Fruit fly (Drosophila melanogaster) whole organism, embryonic: ENCODE measurements around the gene Chmp1.
A peak's percentile ranks its signal among the peaks of the same experiment; 100 is the strongest.

Source experiments
- Adf1 ChIP-seq: fragments of 200-800 bp; sonication (Bioruptor generic); IDR thresholded peaks from 2 replicates; pipeline ENCODE4 v1.3.6; 2022; ENCODE audit warnings: missing biosample characterization, missing genetic modification characterization
- Antp ChIP-seq: fragments of 200-800 bp; sonication (Bioruptor generic); optimal IDR thresholded peaks from 3 replicates; lab custom pipeline; 2016; ENCODE audit warnings: missing biosample characterization, missing genetic modification characterization
- Atf6 ChIP-seq: fragments of 200-800 bp; sonication (Bioruptor generic); IDR thresholded peaks from 2 replicates; pipeline ENCODE4 v1.3.6; 2022; ENCODE audit warnings: missing biosample characterization, missing genetic modification characterization
- Bdp1 ChIP-seq: fragments of 200-800 bp; sonication (Bioruptor generic); optimal IDR thresholded peaks from 3 replicates; lab custom pipeline; 2016; ENCODE audit warnings: missing biosample characterization, missing genetic modification characterization
- CG12104 ChIP-seq: fragments of 200-800 bp; sonication (Bioruptor generic); optimal IDR thresholded peaks from 3 replicates; lab custom pipeline; 2016; ENCODE audit warnings: missing biosample characterization, missing genetic modification characterization
- CG12391 ChIP-seq: fragments of 200-800 bp; sonication (Bioruptor generic); optimal IDR thresholded peaks from 3 replicates; lab custom pipeline; 2018; ENCODE audit warnings: missing biosample characterization, mild to moderate bottlenecking, missing genetic modification characterization, moderate library complexity
- CG13296 ChIP-seq: fragments of 200-800 bp; sonication (Bioruptor generic); optimal IDR thresholded peaks from 3 replicates; lab custom pipeline; 2018; ENCODE audit warnings: missing biosample characterization, mild to moderate bottlenecking, missing genetic modification characterization
- CG14050 ChIP-seq: fragments of 200-800 bp; sonication (Bioruptor generic); IDR thresholded peaks from 3 replicates; pipeline ENCODE4 v1.3.6; 2022; ENCODE audit warnings: missing biosample characterization, missing genetic modification characterization
- CG17361 ChIP-seq: fragments of 200-800 bp; sonication (Bioruptor generic); IDR thresholded peaks from 3 replicates; pipeline ENCODE4 v1.3.6; 2022; ENCODE audit warnings: missing biosample characterization, missing genetic modification characterization
- CG18619 ChIP-seq: fragments of 200-800 bp; sonication (Bioruptor generic); optimal IDR thresholded peaks from 3 replicates; lab custom pipeline; 2017; ENCODE audit warnings: missing biosample characterization, mild to moderate bottlenecking, missing genetic modification characterization
- CG2120 ChIP-seq: fragments of 200-800 bp; sonication (Bioruptor generic); optimal IDR thresholded peaks from 3 replicates; lab custom pipeline; 2016; ENCODE audit warnings: missing biosample characterization, missing genetic modification characterization
- CG31441 ChIP-seq: fragments of 200-800 bp; sonication (Bioruptor generic); IDR thresholded peaks from 2 replicates; pipeline ENCODE4 v1.3.6; 2022; ENCODE audit warnings: missing biosample characterization, missing genetic modification characterization
- CG34224 ChIP-seq: fragments of 200-800 bp; sonication (Bioruptor generic); IDR thresholded peaks from 3 replicates; pipeline ENCODE4 v1.3.6; 2022; ENCODE audit warnings: missing biosample characterization, missing genetic modification characterization; ENCODE audit not compliant: partially characterized antibody
- CG34376 ChIP-seq: fragments of 200-800 bp; sonication (Bioruptor generic); optimal IDR thresholded peaks from 2 replicates; lab custom pipeline; 2018; ENCODE audit warnings: missing biosample characterization, mild to moderate bottlenecking, missing genetic modification characterization
- CG4328 ChIP-seq: fragments of 200-800 bp; sonication (Bioruptor generic); optimal IDR thresholded peaks from 3 replicates; lab custom pipeline; 2017; ENCODE audit warnings: missing biosample characterization, missing genetic modification reagents, missing genetic modification characterization
- CG8281 ChIP-seq: fragments of 200-800 bp; sonication (Bioruptor generic); optimal IDR thresholded peaks from 2 replicates; lab custom pipeline; 2018; ENCODE audit warnings: missing biosample characterization, mild to moderate bottlenecking, missing genetic modification characterization, moderate library complexity
- CG9437 ChIP-seq: fragments of 200-800 bp; sonication (Bioruptor generic); optimal IDR thresholded peaks from 2 replicates; lab custom pipeline; 2018; ENCODE audit warnings: missing biosample characterization, mild to moderate bottlenecking, missing genetic modification characterization
- D ChIP-seq, 2 experiments: fragments of 200-800 bp in 1 of 2; fragments of >200 bp in 1 of 2; sonication (Bioruptor generic) in 1 of 2; optimal IDR thresholded peaks; 2 replicates in 1 of 2; 3 replicates in 1 of 2; lab custom pipeline; 2017; ENCODE audit warnings: mild to moderate bottlenecking in 1 of 2, missing biosample characterization in 1 of 2, missing genetic modification characterization in 1 of 2, missing genetic modification reagents in 1 of 2
- Drgx ChIP-seq: fragments of 200-800 bp; sonication (Bioruptor generic); IDR thresholded peaks from 2 replicates; pipeline ENCODE4 v1.3.6; 2022; ENCODE audit warnings: missing biosample characterization, missing genetic modification characterization
- GATAe ChIP-seq: fragments of 200-800 bp; sonication (Bioruptor generic); conservative IDR thresholded peaks from 2 replicates; pipeline ENCODE4 v1.3.6; 2022; ENCODE audit warnings: missing biosample characterization, missing genetic modification characterization
- NC2β ChIP-seq: fragments of 200-800 bp; sonication (Bioruptor generic); optimal IDR thresholded peaks from 2 replicates; lab custom pipeline; 2016; ENCODE audit warnings: missing biosample characterization, missing genetic modification characterization
- Nf-YC ChIP-seq: fragments of 200-800 bp; optimal IDR thresholded peaks from 3 replicates; lab custom pipeline; 2019; ENCODE audit warnings: missing biosample characterization, mild to moderate bottlenecking, missing genetic modification characterization, moderate library complexity
- NfI ChIP-seq: fragments of 200-800 bp; sonication (Bioruptor generic); optimal IDR thresholded peaks from 3 replicates; lab custom pipeline; 2018; ENCODE audit warnings: missing biosample characterization, mild to moderate bottlenecking, missing genetic modification characterization, moderate library complexity
- Oli ChIP-seq: fragments of 200-800 bp; sonication (Bioruptor generic); optimal IDR thresholded peaks from 2 replicates; lab custom pipeline; 2018; ENCODE audit warnings: missing biosample characterization, mild to moderate bottlenecking, missing genetic modification characterization, moderate library complexity
- Rfx ChIP-seq: fragments of 200-800 bp; sonication (Bioruptor generic); IDR thresholded peaks from 2 replicates; pipeline ENCODE4 v1.3.6; 2022; ENCODE audit warnings: missing biosample characterization, missing genetic modification characterization
- Rx ChIP-seq: fragments of 200-800 bp; sonication (Bioruptor generic); IDR thresholded peaks from 2 replicates; pipeline ENCODE4 v1.3.6; 2022; ENCODE audit warnings: missing biosample characterization, missing genetic modification characterization
- Ssrp ChIP-seq: fragments of 200-800 bp; sonication (Bioruptor generic); optimal IDR thresholded peaks from 2 replicates; lab custom pipeline; 2018; ENCODE audit warnings: missing biosample characterization, mild to moderate bottlenecking, missing genetic modification characterization, moderate library complexity
- Stat92E ChIP-seq, 3 experiments: fragments of >200 bp in 2 of 3; fragments of 200-800 bp in 1 of 3; sonication (Bioruptor generic) in 1 of 3; optimal IDR thresholded peaks; 2 replicates each; lab custom pipeline; 2017 to 2019; ENCODE audit warnings: missing biosample characterization in 3 of 3, missing genetic modification characterization in 3 of 3, mild to moderate bottlenecking in 1 of 3, moderate library complexity in 1 of 3
- al ChIP-seq: fragments of 200-800 bp; sonication (Bioruptor generic); IDR thresholded peaks from 2 replicates; pipeline ENCODE4 v1.3.6; 2022; ENCODE audit warnings: missing biosample characterization, missing genetic modification characterization
- ash1 ChIP-seq: fragments of 200-800 bp; sonication (Bioruptor generic); optimal IDR thresholded peaks from 2 replicates; lab custom pipeline; 2018; ENCODE audit warnings: missing biosample characterization, mild to moderate bottlenecking, missing genetic modification characterization
- bcd ChIP-seq: fragments of 200-800 bp; sonication (Bioruptor generic); optimal IDR thresholded peaks from 2 replicates; lab custom pipeline; 2017; ENCODE audit warnings: missing biosample characterization, mild to moderate bottlenecking, missing genetic modification characterization
- bowl ChIP-seq: fragments of 200-800 bp; sonication (Bioruptor generic); IDR thresholded peaks from 2 replicates; pipeline ENCODE4 v1.3.6; 2022; ENCODE audit warnings: missing biosample characterization, missing genetic modification characterization
- cas ChIP-seq: fragments of 200-800 bp; sonication (Bioruptor generic); IDR thresholded peaks from 2 replicates; pipeline ENCODE4 v1.3.6; 2022; ENCODE audit warnings: missing biosample characterization, missing genetic modification characterization
- corto ChIP-seq: fragments of 200-800 bp; sonication (Bioruptor generic); optimal IDR thresholded peaks from 2 replicates; lab custom pipeline; 2016; ENCODE audit warnings: missing biosample characterization, mild to moderate bottlenecking, missing genetic modification characterization, moderate library complexity
- da ChIP-seq: fragments of 200-800 bp; sonication (Bioruptor generic); optimal IDR thresholded peaks from 2 replicates; lab custom pipeline; 2016; ENCODE audit warnings: missing biosample characterization, missing genetic modification characterization
- danr ChIP-seq: fragments of 200-800 bp; sonication (Bioruptor generic); IDR thresholded peaks from 2 replicates; pipeline ENCODE4 v1.3.6; 2022; ENCODE audit warnings: missing biosample characterization, missing genetic modification characterization
- exex ChIP-seq: fragments of 200-800 bp; sonication (Bioruptor generic); optimal IDR thresholded peaks from 4 replicates; lab custom pipeline; 2018; ENCODE audit warnings: missing biosample characterization, mild to moderate bottlenecking, missing genetic modification characterization, moderate library complexity
- gsb ChIP-seq: fragments of 200-800 bp; sonication (Bioruptor generic); IDR thresholded peaks from 2 replicates; pipeline ENCODE4 v1.3.6; 2022; ENCODE audit warnings: missing biosample characterization, missing genetic modification characterization
- hkb ChIP-seq, 2 experiments: fragments of 200-800 bp in 1 of 2; fragments of >200 bp in 1 of 2; sonication (Bioruptor generic) in 1 of 2; IDR thresholded peaks in 1 of 2; optimal IDR thresholded peaks in 1 of 2; 2 replicates each; pipeline versions ENCODE4 v1.3.6 to Lab custom; 2017 to 2022; ENCODE audit warnings: missing biosample characterization in 1 of 2, missing genetic modification characterization in 1 of 2
- kay ChIP-seq: fragments of 200-800 bp; sonication (Bioruptor generic); optimal IDR thresholded peaks from 2 replicates; lab custom pipeline; 2016; ENCODE audit warnings: missing biosample characterization, missing genetic modification characterization
- lab ChIP-seq: fragments of 200-800 bp; sonication (Bioruptor generic); optimal IDR thresholded peaks from 3 replicates; lab custom pipeline; 2017; ENCODE audit warnings: missing biosample characterization, missing genetic modification characterization, mild to moderate bottlenecking, moderate library complexity, missing genetic modification reagents
- onecut ChIP-seq: fragments of 200-800 bp; sonication (Bioruptor generic); IDR thresholded peaks from 2 replicates; pipeline ENCODE4 v1.3.6; 2022; ENCODE audit warnings: missing biosample characterization, missing genetic modification characterization
- shn ChIP-seq: fragments of 200-800 bp; sonication (Bioruptor generic); optimal IDR thresholded peaks from 3 replicates; lab custom pipeline; 2016; ENCODE audit warnings: missing biosample characterization, missing genetic modification characterization
- so ChIP-seq: fragments of 200-800 bp; sonication (Bioruptor generic); IDR thresholded peaks from 3 replicates; pipeline ENCODE4 v1.3.6; 2022; ENCODE audit warnings: missing biosample characterization, missing genetic modification characterization
- tna ChIP-seq: fragments of 200-800 bp; sonication (Bioruptor generic); IDR thresholded peaks from 2 replicates; pipeline ENCODE4 v1.3.6; 2022; ENCODE audit warnings: missing biosample characterization, missing genetic modification characterization; ENCODE audit not compliant: partially characterized antibody
- tup ChIP-seq: fragments of 200-800 bp; sonication (Bioruptor generic); optimal IDR thresholded peaks from 2 replicates; lab custom pipeline; 2016; ENCODE audit warnings: missing biosample characterization, mild to moderate bottlenecking, missing genetic modification characterization, moderate library complexity
- unpg ChIP-seq: fragments of 200-800 bp; sonication (Bioruptor generic); optimal IDR thresholded peaks from 3 replicates; lab custom pipeline; 2018; ENCODE audit warnings: missing biosample characterization, mild to moderate bottlenecking, missing genetic modification characterization, moderate library complexity
- z ChIP-seq: fragments of 200-800 bp; sonication (Bioruptor generic); IDR thresholded peaks from 3 replicates; pipeline ENCODE4 v1.3.6; 2022; ENCODE audit warnings: missing biosample characterization, missing genetic modification characterization

Gene Chmp1

dm6 chr3L:18681550-18682217 lies 2.2 kb downstream of the Chmp1 start, which contains the start of the genes Sgf11 and CG32202 (continued):
- TF ChIP-seq Rfx (GFP tag; lab: Robert Waterston, UW) (no peak; the same call in 1 of the 2 replicates), gsb (GFP tag; lab: Robert Waterston, UW) (no peak), tup (GFP tag; lab: Kevin White, UChicago) (no peak), Atf6 (GFP tag; lab: Robert Waterston, UW) (peak; percentile 56), CG34224 (GFP tag; lab: Robert Waterston, UW) (no peak), CG9437 (peak; percentile 76), bowl (GFP tag; lab: Robert Waterston, UW) (no peak), cas (no peak), Adf1 (GFP tag; lab: Robert Waterston, UW) (no peak), CG18619 (GFP tag; lab: Kevin White, UChicago) (peak; percentile 63), Oli (tag; lab: Kevin White, UChicago) (peak; percentile 55), al (GFP tag; lab: Robert Waterston, UW) (0 out of 2 replicates have a peak, but pooled peaks have one; percentile 17), Ssrp (tag; lab: Kevin White, UChicago) (peak; percentile 65), shn (GFP tag; lab: Kevin White, UChicago) (no peak), kay (peak; percentile 49), danr (no peak), Drgx (GFP tag; lab: Robert Waterston, UW) (no peak), CG34376 (no peak), unpg (GFP tag; lab: Kevin White, UChicago) (peak; percentile 68), Nf-YC (peak; percentile 61), CG14050 (GFP tag; lab: Robert Waterston, UW) (peak; percentile 47; the same call in 1 of the 3 replicates), onecut (GFP tag; lab: Robert Waterston, UW) (0 out of 2 replicates have a peak, but pooled peaks have one; percentile 18)

- no peak for TF ChIP-seq tna (GFP tag; lab: Robert Waterston, UW)
- TF ChIP-seq CG12104 = no peak
- TF ChIP-seq CG31441 (GFP tag; lab: Robert Waterston, UW) = peak; percentile 76
- TF ChIP-seq Rx = no peak
- no peak for TF ChIP-seq z (GFP tag; lab: Robert Waterston, UW)
- TF ChIP-seq ash1 = no peak
- no peak for TF ChIP-seq Bdp1 (GFP tag; lab: Kevin White, UChicago)
- peak; percentile 43 for TF ChIP-seq CG2120 (GFP tag; lab: Kevin White, UChicago)
- TF ChIP-seq CG4328 (GFP tag; lab: Kevin White, UChicago) = no peak
- TF ChIP-seq exex (tag; lab: Kevin White, UChicago) = peak; percentile 10
- peak; percentile 76 for TF ChIP-seq CG17361 (GFP tag; lab: Robert Waterston, UW)
- TF ChIP-seq Ssrp (tag; lab: Kevin White, UChicago) = peak; percentile 37
- TF ChIP-seq Antp (GFP tag; lab: Kevin White, UChicago) = no peak
- TF ChIP-seq NfI (GFP tag; lab: Kevin White, UChicago) = peak; percentile 0
- 0 out of 3 replicates have a peak, but pooled peaks have one; percentile 31 for TF ChIP-seq so (GFP tag; lab: Robert Waterston, UW)
- TF ChIP-seq Stat92E (GFP tag; optimal IDR thresholded peaks at IDR 0.05; lab: Kevin White, UChicago) = no peak
- no peak for TF ChIP-seq D (optimal IDR thresholded peaks at IDR 0.05; lab: Kevin White, UChicago)
- TF ChIP-seq D (GFP tag; optimal IDR thresholded peaks at IDR 0.05; lab: Kevin White, UChicago) = peak; percentile 33
- no peak for TF ChIP-seq da (GFP tag; lab: Kevin White, UChicago)
- TF ChIP-seq bcd (GFP tag; lab: Kevin White, UChicago) = peak; percentile 34
- no peak for TF ChIP-seq kay
- no peak for TF ChIP-seq GATAe (GFP tag; lab: Robert Waterston, UW)
- TF ChIP-seq CG8281 (tag; lab: Kevin White, UChicago) = peak; percentile 35
- TF ChIP-seq corto = peak; percentile 13
- no peak for TF ChIP-seq hkb (optimal IDR thresholded peaks at IDR 0.05; lab: Kevin White, UChicago)
- TF ChIP-seq hkb (GFP tag; IDR thresholded peaks at IDR 0.05; lab: Robert Waterston, UW) = peak; percentile 74
- TF ChIP-seq CG12391 (tag; lab: Kevin White, UChicago) = peak; percentile 72
- peak; percentile 79 for TF ChIP-seq lab
- no peak for TF ChIP-seq NC2β (GFP tag; lab: Kevin White, UChicago)
- peak; percentile 48 for TF ChIP-seq CG13296 (GFP tag; lab: Kevin White, UChicago)
Observed at dm6 chr3L:18675363-18675866, 8.4 kb downstream of the Chmp1 start, which contains the start of the genes GNBP2 and GNBP1. Gene GNBP2, minus strand, starts transcription at chr3L:18675413. Gene GNBP1, plus strand, starts transcription at chr3L:18675800.
